Fruit fly (Drosophila melanogaster) whole organism: Measurements from ENCODE around the gene Keap1.

Source experiments
- CG8478 ChIP-seq: fragments of >200 bp; optimal IDR thresholded peaks from 2 replicates; lab custom pipeline; 2018; ENCODE audit warnings: inconsistent platforms
- EcR ChIP-seq, 2 experiments: fragments of >200 bp; optimal IDR thresholded peaks; 2 replicates each; lab custom pipeline; 2017; ENCODE audit warnings: missing biosample characterization in 2 of 2, missing genetic modification characterization in 2 of 2, missing genetic modification reagents in 2 of 2
- pan ChIP-seq: fragments of >200 bp; optimal IDR thresholded peaks from 2 replicates; lab custom pipeline; 2017

- TF ChIP-seq EcR (GFP tag; optimal IDR thresholded peaks at IDR 0.05; lab: Kevin White, UChicago) (no peak), pan (no peak), CG8478 (lab: Kevin White, UChicago) (no peak)
These were observed 45.7 kb upstream of the Keap1 start, which contains the start of gene cher for dm6 chr3R:17125339-17126044.
